Fruit fly (Drosophila melanogaster): ENCODE data around the gene Oatp30B.

DNA sequence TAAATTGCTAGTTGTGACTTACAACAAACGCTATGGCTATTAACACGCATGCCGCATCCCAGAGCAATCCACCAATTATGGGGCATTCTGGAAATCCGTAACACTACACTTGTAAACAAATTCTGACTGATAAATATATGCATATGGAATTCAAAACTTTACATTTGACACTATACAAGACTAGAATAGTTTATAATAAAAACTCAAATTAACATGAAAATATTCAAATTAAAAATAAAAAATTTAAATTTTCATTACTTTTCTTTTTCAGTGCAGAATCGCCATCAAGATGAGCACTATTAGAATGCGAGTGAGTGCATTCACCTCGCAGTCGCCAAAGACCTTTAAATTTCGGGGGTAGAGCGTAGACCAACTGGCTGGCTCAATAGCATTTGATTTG lies 64.9 kb downstream of the Oatp30B start:
- TF ChIP-seq Hr96 (GFP tag; optimal IDR thresholded peaks at IDR 0.05) (no peak), cic (GFP tag; optimal IDR thresholded peaks at IDR 0.05) (no peak), CG11617 (GFP tag; optimal IDR thresholded peaks at IDR 0.05) (no peak), CG7045 (GFP tag; optimal IDR thresholded peaks at IDR 0.05) (no peak), cnc (optimal IDR thresholded peaks at IDR 0.05) (no peak), CG5204 (GFP tag; optimal IDR thresholded peaks at IDR 0.05) (no peak), CG12768 (GFP tag; optimal IDR thresholded peaks at IDR 0.05) (no peak), CG14711 (tag; optimal IDR thresholded peaks at IDR 0.05) (no peak), Mnt (GFP tag; optimal IDR thresholded peaks at IDR 0.05) (no peak), CG7101 (tag; optimal IDR thresholded peaks at IDR 0.05) (no peak), ovo (GFP tag; optimal IDR thresholded peaks at IDR 0.05) (no peak), pad (GFP tag; optimal IDR thresholded peaks at IDR 0.05) (no peak)
